Worm (Caenorhabditis elegans) whole organism, L4/young adult: ENCODE results near the gene cmk-1.

Experiments
- W03F9.2 ChIP-seq: fragments of 150-350 bp; optimal IDR thresholded peaks from 2 replicates; lab custom pipeline; 2014; ENCODE audit warnings: missing biosample characterization, missing genetic modification characterization
- dao-5 ChIP-seq: sonication (generic microtip); optimal IDR thresholded peaks from 2 replicates; lab custom pipeline; 2016; ENCODE audit warnings: missing genotype, missing genetic modification characterization, moderate library complexity, missing compliant biosample characterization
- him-1 ChIP-seq: sonication (generic microtip); optimal IDR thresholded peaks from 2 replicates; lab custom pipeline; 2016; ENCODE audit warnings: missing genotype, missing genetic modification reagents, missing genetic modification characterization, missing compliant biosample characterization

- no peak for TF ChIP-seq him-1 (tag; lab: Kevin White, UChicago)
- no peak for TF ChIP-seq W03F9.2 (tag; lab: Kevin White, UChicago)
- TF ChIP-seq dao-5 (tag; lab: Kevin White, UChicago), result no peak
These were observed 42.6 kb downstream of the cmk-1 start for ce11 chrIV:1866863-1867262.
